Worm (Caenorhabditis elegans): ENCODE results near the gene pat-3.

DNA sequence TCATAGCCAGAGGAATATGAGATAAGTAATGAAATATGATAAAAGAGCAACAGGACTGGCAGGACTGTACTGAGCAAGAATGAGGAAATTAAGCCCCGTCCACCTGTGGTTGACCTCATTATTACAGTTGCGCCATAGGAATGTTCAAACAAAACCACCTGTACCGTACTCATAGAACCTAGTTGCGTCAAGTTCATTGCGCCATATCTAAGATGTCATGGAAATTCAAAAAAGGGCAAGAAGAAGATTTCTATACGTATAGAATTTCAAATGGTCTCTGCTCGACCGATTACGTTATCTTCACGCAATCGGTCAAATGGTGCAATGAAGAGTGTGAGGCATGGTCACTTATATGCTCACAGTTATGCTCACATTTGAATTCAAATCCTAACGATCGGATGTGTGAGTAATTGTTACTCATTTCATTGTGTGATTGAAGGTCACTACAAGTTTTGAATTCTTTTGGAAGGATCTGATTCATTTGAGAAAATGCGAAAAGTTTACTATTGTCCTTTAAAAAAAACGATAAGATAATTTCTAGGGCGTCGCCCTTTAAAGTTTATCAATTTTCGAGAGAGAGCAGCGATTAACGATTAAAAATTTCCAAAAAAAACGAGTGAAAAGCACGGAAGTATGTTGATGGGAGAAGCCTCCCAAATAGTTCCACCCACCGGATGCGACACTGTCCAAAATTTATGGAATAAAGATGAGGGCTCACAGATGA is 42.0 kb downstream of the pat-3 start:
- TF ChIP-seq nhr-48 (tag; optimal IDR thresholded peaks at IDR 0.05), result no peak
- TF ChIP-seq ces-1 (GFP tag; optimal IDR thresholded peaks at IDR 0.05), result no peak
- TF ChIP-seq fos-1 (tag; optimal IDR thresholded peaks at IDR 0.05), result no peak
- TF ChIP-seq hlh-11 (tag; optimal IDR thresholded peaks at IDR 0.05), result no peak
- TF ChIP-seq mdt-29 (GFP tag; IDR thresholded peaks at IDR 0.05), result no peak
- TF ChIP-seq nhr-42 (GFP tag; IDR thresholded peaks at IDR 0.05), result no peak
- no peak for TF ChIP-seq nhr-77 (tag; optimal IDR thresholded peaks at IDR 0.05)
- TF ChIP-seq daf-16 (GFP tag; optimal IDR thresholded peaks at IDR 0.05), result no peak
- peak; percentile 34 for TF ChIP-seq daf-16 (tag; optimal IDR thresholded peaks at IDR 0.05)
- TF ChIP-seq ctbp-1 (GFP tag; IDR thresholded peaks at IDR 0.05), result no peak
- TF ChIP-seq nhr-237 (tag; optimal IDR thresholded peaks at IDR 0.05), result no peak
- TF ChIP-seq mxl-3 (GFP tag; optimal IDR thresholded peaks at IDR 0.05), result no peak
- no peak for TF ChIP-seq ceh-28 (tag; optimal IDR thresholded peaks at IDR 0.05)
- no peak for TF ChIP-seq php-3 (GFP tag; IDR thresholded peaks at IDR 0.05)
